Worm (Caenorhabditis elegans) whole organism, L3 larva: ENCODE results near the gene T16G1.13.
A peak's percentile ranks its signal among the peaks of the same experiment; 100 is the strongest.

Source experiments
- R02D3.7 ChIP-seq: fragments of 150-350 bp; optimal IDR thresholded peaks from 2 replicates; lab custom pipeline; 2014; ENCODE audit warnings: missing biosample characterization, missing genetic modification characterization
- ZK546.5 ChIP-seq: sonication (generic microtip); optimal IDR thresholded peaks from 2 replicates; lab custom pipeline; 2017; ENCODE audit warnings: missing biosample characterization, missing genetic modification characterization
- aly-2 ChIP-seq: fragments of 150-350 bp; optimal IDR thresholded peaks from 2 replicates; lab custom pipeline; 2014; ENCODE audit warnings: missing biosample characterization, missing genetic modification characterization
- ama-1 ChIP-seq: fragments of 150-350 bp; optimal IDR thresholded peaks from 2 replicates; lab custom pipeline; 2018
- ceh-28 ChIP-seq: fragments of 150-350 bp; optimal IDR thresholded peaks from 2 replicates; lab custom pipeline; 2014; ENCODE audit warnings: missing biosample characterization, missing genetic modification reagents, missing genetic modification characterization
- ceh-9 ChIP-seq: sonication (generic microtip); optimal IDR thresholded peaks from 2 replicates; lab custom pipeline; 2018; ENCODE audit warnings: missing biosample characterization, missing genetic modification characterization
- daf-12 ChIP-seq: fragments of 150-350 bp; optimal IDR thresholded peaks from 2 replicates; lab custom pipeline; 2014; ENCODE audit warnings: missing biosample characterization, missing genetic modification reagents, missing genetic modification characterization
- egl-27 ChIP-seq: sonication (generic microtip); optimal IDR thresholded peaks from 4 replicates; lab custom pipeline; 2017; ENCODE audit warnings: missing biosample characterization, missing genetic modification reagents, missing genetic modification characterization
- egl-5 ChIP-seq: fragments of 150-350 bp; optimal IDR thresholded peaks from 2 replicates; lab custom pipeline; 2017; ENCODE audit warnings: missing biosample characterization, missing genetic modification reagents, missing genetic modification characterization, inconsistent platforms
- elt-2 ChIP-seq: sonication (generic microtip); optimal IDR thresholded peaks from 2 replicates; lab custom pipeline; 2016; ENCODE audit warnings: missing genetic modification reagents, mild to moderate bottlenecking, missing genetic modification characterization, missing compliant biosample characterization
- eor-1 ChIP-seq, 2 experiments: fragments of 150-350 bp; optimal IDR thresholded peaks; 2 replicates each; lab custom pipeline; 2014 to 2018; ENCODE audit warnings: missing biosample characterization in 2 of 2, missing genetic modification characterization in 2 of 2
- fkh-2 ChIP-seq: fragments of 150-350 bp; optimal IDR thresholded peaks from 2 replicates; lab custom pipeline; 2014; ENCODE audit warnings: missing biosample characterization, missing genetic modification reagents, missing genetic modification characterization
- hmg-11 ChIP-seq: sonication (generic microtip); optimal IDR thresholded peaks from 2 replicates; lab custom pipeline; 2016; ENCODE audit warnings: missing genetic modification characterization, missing compliant biosample characterization
- jun-1 ChIP-seq: fragments of 150-350 bp; optimal IDR thresholded peaks from 2 replicates; lab custom pipeline; 2014; ENCODE audit warnings: missing biosample characterization, missing genetic modification reagents, missing genetic modification characterization
- lin-15B ChIP-seq: fragments of 150-350 bp; optimal IDR thresholded peaks from 2 replicates; lab custom pipeline; 2014; ENCODE audit warnings: missing biosample characterization, missing genetic modification characterization
- lin-39 ChIP-seq: fragments of 150-350 bp; optimal IDR thresholded peaks from 2 replicates; lab custom pipeline; 2018; ENCODE audit warnings: missing biosample characterization, missing genetic modification reagents, missing genetic modification characterization
- mdl-1 ChIP-seq: fragments of 150-350 bp; optimal IDR thresholded peaks from 2 replicates; lab custom pipeline; 2014; ENCODE audit warnings: missing biosample characterization, missing genetic modification characterization
- nfya-1 ChIP-seq: sonication (generic microtip); optimal IDR thresholded peaks from 2 replicates; lab custom pipeline; 2017; ENCODE audit warnings: missing genetic modification characterization, mild to moderate bottlenecking, missing compliant biosample characterization, antibody characterized with exemption, moderate library complexity; ENCODE audit not compliant: insufficient read depth
- nhr-11 ChIP-seq: fragments of 150-350 bp; optimal IDR thresholded peaks from 2 replicates; lab custom pipeline; 2014; ENCODE audit warnings: missing biosample characterization, missing genetic modification characterization
- nhr-23 ChIP-seq: fragments of 150-350 bp; optimal IDR thresholded peaks from 2 replicates; lab custom pipeline; 2014; ENCODE audit warnings: missing biosample characterization, missing genetic modification reagents, missing genetic modification characterization
- nhr-237 ChIP-seq: fragments of 150-350 bp; optimal IDR thresholded peaks from 2 replicates; lab custom pipeline; 2014; ENCODE audit warnings: missing biosample characterization, missing genetic modification characterization
- nhr-25 ChIP-seq: sonication (generic microtip); optimal IDR thresholded peaks from 2 replicates; lab custom pipeline; 2017; ENCODE audit warnings: missing biosample characterization, missing genetic modification characterization
- nhr-28 ChIP-seq: fragments of 150-350 bp; optimal IDR thresholded peaks from 2 replicates; lab custom pipeline; 2014; ENCODE audit warnings: missing biosample characterization, missing genetic modification characterization
- nhr-43 ChIP-seq: sonication (generic microtip); optimal IDR thresholded peaks from 2 replicates; lab custom pipeline; 2016; ENCODE audit warnings: mild to moderate bottlenecking, missing genetic modification characterization, missing compliant biosample characterization; ENCODE audit not compliant: poor library complexity, severe bottlenecking
- nhr-67 ChIP-seq: fragments of 150-350 bp; optimal IDR thresholded peaks from 2 replicates; lab custom pipeline; 2014; ENCODE audit warnings: missing biosample characterization, missing genetic modification characterization
- nhr-76 ChIP-seq: fragments of 150-350 bp; sonication (generic microtip); optimal IDR thresholded peaks from 5 replicates; lab custom pipeline; 2014; ENCODE audit warnings: missing biosample characterization, missing genetic modification characterization
- pha-4 ChIP-seq: fragments of 150-350 bp; optimal IDR thresholded peaks from 2 replicates; lab custom pipeline; 2014; ENCODE audit warnings: missing biosample characterization, missing genetic modification reagents, missing genetic modification characterization
- pqm-1 ChIP-seq: fragments of 150-350 bp; optimal IDR thresholded peaks from 2 replicates; lab custom pipeline; 2017; ENCODE audit warnings: missing biosample characterization, missing genetic modification characterization, inconsistent platforms
- sea-2 ChIP-seq: fragments of 150-350 bp; sonication (generic microtip); optimal IDR thresholded peaks from 4 replicates; lab custom pipeline; 2014; ENCODE audit warnings: missing biosample characterization, missing genetic modification reagents, missing genetic modification characterization
- skn-1 ChIP-seq: fragments of 150-350 bp; optimal IDR thresholded peaks from 2 replicates; lab custom pipeline; 2014; ENCODE audit warnings: missing biosample characterization, missing genetic modification characterization
- snpc-4 ChIP-seq: fragments of 150-350 bp; optimal IDR thresholded peaks from 2 replicates; lab custom pipeline; 2014; ENCODE audit warnings: missing biosample characterization, missing genetic modification characterization
- unc-39 ChIP-seq: sonication (generic microtip); optimal IDR thresholded peaks from 4 replicates; lab custom pipeline; 2017; ENCODE audit warnings: missing biosample characterization, missing genetic modification characterization
- zag-1 ChIP-seq: fragments of 150-350 bp; optimal IDR thresholded peaks from 2 replicates; lab custom pipeline; 2014; ENCODE audit warnings: missing biosample characterization, missing genetic modification characterization
- ztf-11 ChIP-seq: fragments of 150-350 bp; optimal IDR thresholded peaks from 2 replicates; lab custom pipeline; 2014; ENCODE audit warnings: missing biosample characterization, missing genetic modification characterization
- ztf-4 ChIP-seq: fragments of 150-350 bp; optimal IDR thresholded peaks from 2 replicates; lab custom pipeline; 2014; ENCODE audit warnings: missing biosample characterization, missing genetic modification characterization

T16G1.13 gene

ce11 chrV:12950812-12951528 is 1.3 kb downstream of the T16G1.13 start, which contains the start of the genes T16G1.9 and T16G1.18:
Gene T16G1.9 (minus strand): TSS chrV:12950862.
Gene T16G1.18 (plus strand): TSS chrV:12951304.
- TF ChIP-seq aly-2 (tag; lab: Kevin White, UChicago): no peak
- peak; percentile 42 for TF ChIP-seq elt-2 (tag; lab: Kevin White, UChicago)
- TF ChIP-seq nhr-76 (tag; lab: Kevin White, UChicago): no peak
- TF ChIP-seq nfya-1: no peak
- no peak for TF ChIP-seq daf-12 (tag; lab: Kevin White, UChicago)
- TF ChIP-seq unc-39 (tag; lab: Kevin White, UChicago): no peak
- no peak for TF ChIP-seq ZK546.5 (tag; lab: Kevin White, UChicago)
- TF ChIP-seq pha-4: peak; percentile 71
- peak; percentile 72 for TF ChIP-seq ama-1
- no peak for TF ChIP-seq ztf-11 (tag; lab: Kevin White, UChicago)
- TF ChIP-seq nhr-43 (tag; lab: Kevin White, UChicago): peak; percentile 6
- TF ChIP-seq nhr-67: no peak
- peak; percentile 42 for TF ChIP-seq hmg-11 (tag; lab: Kevin White, UChicago)
- TF ChIP-seq pqm-1 (tag; lab: Kevin White, UChicago): peak; percentile 22
- no peak for TF ChIP-seq egl-5
- TF ChIP-seq zag-1 (tag; lab: Kevin White, UChicago): no peak
- no peak for TF ChIP-seq R02D3.7
- peak; percentile 4 for TF ChIP-seq lin-39
- peak; percentile 54 for TF ChIP-seq snpc-4 (tag; lab: Kevin White, UChicago)
- peak; percentile 58 for TF ChIP-seq lin-15B (tag; lab: Kevin White, UChicago)
- peak; percentile 18 for TF ChIP-seq nhr-23 (tag; lab: Kevin White, UChicago)
- no peak for TF ChIP-seq skn-1 (tag; lab: Kevin White, UChicago)
- peak; percentile 54 for TF ChIP-seq nhr-25 (tag; lab: Kevin White, UChicago)

- TF ChIP-seq nhr-23 (tag; lab: Kevin White, UChicago) (peak; percentile 12), pha-4 (peak; percentile 60), nfya-1 (peak; percentile 42), R02D3.7 (no peak), hmg-11 (tag; lab: Kevin White, UChicago) (peak; percentile 48), aly-2 (tag; lab: Kevin White, UChicago) (no peak), lin-15B (tag; lab: Kevin White, UChicago) (peak; percentile 33)
These were observed 2.6 kb downstream of the T16G1.13 start, which contains the start of gene pqn-68 for ce11 chrV:12952287-12952686. Gene pqn-68 (plus strand): TSS chrV:12952636.

- no peak for TF ChIP-seq fkh-2
- no peak for TF ChIP-seq nhr-28 (tag; lab: Kevin White, UChicago)
- no peak for TF ChIP-seq ceh-9 (tag; lab: Kevin White, UChicago)
- no peak for TF ChIP-seq snpc-4 (tag; lab: Kevin White, UChicago)
- TF ChIP-seq nhr-11 (tag; lab: Kevin White, UChicago): no peak
- TF ChIP-seq nfya-1: no peak
- no peak for TF ChIP-seq aly-2 (tag; lab: Kevin White, UChicago)
- TF ChIP-seq ztf-4: no peak
- no peak for TF ChIP-seq nhr-23 (tag; lab: Kevin White, UChicago)
- no peak for TF ChIP-seq nhr-43 (tag; lab: Kevin White, UChicago)
- TF ChIP-seq nhr-237 (tag; lab: Kevin White, UChicago): no peak
- no peak for TF ChIP-seq ZK546.5 (tag; lab: Kevin White, UChicago)
- no peak for TF ChIP-seq ama-1
- TF ChIP-seq mdl-1 (tag; lab: Kevin White, UChicago): no peak
- no peak for TF ChIP-seq jun-1 (tag; lab: Kevin White, UChicago)
- TF ChIP-seq lin-39: no peak
- no peak for TF ChIP-seq egl-27 (tag; lab: Kevin White, UChicago)
- no peak for TF ChIP-seq sea-2 (GFP tag; lab: Kevin White, UChicago)
- no peak for TF ChIP-seq eor-1 (tag; optimal IDR thresholded peaks at IDR 0.05; lab: Kevin White, UChicago)
- TF ChIP-seq ceh-28 (tag; lab: Kevin White, UChicago): no peak
These were observed 4.0 kb downstream of the T16G1.13 start, which contains the start of gene eif-3.K for ce11 chrV:12953702-12954101. Gene eif-3.K (plus strand): TSS chrV:12954002.

ce11 chrV:12954261-12954660 is 4.6 kb downstream of the T16G1.13 start:
- TF ChIP-seq nhr-43 (tag; lab: Kevin White, UChicago): no peak
- no peak for TF ChIP-seq nhr-67
- TF ChIP-seq nhr-76 (tag; lab: Kevin White, UChicago): no peak
